Worm (Caenorhabditis elegans): ENCODE results near the gene F33G12.6.

- TF ChIP-seq snpc-4 (tag; optimal IDR thresholded peaks at IDR 0.05) (peak; percentile 86), nhr-23 (tag; optimal IDR thresholded peaks at IDR 0.05) (peak; percentile 80), skn-1 (tag; optimal IDR thresholded peaks at IDR 0.05) (peak; percentile 57), ama-1 (optimal IDR thresholded peaks at IDR 0.05) (no peak), unc-62 (GFP tag; optimal IDR thresholded peaks at IDR 0.05) (no peak), ceh-16 (tag; optimal IDR thresholded peaks at IDR 0.05) (no peak), ceh-82 (tag; optimal IDR thresholded peaks at IDR 0.05) (no peak)
Observed at ce11 chrII:5061794-5062368, 12.2 kb downstream of the F33G12.6 start, which contains the start of gene smc-5.

Data from whole organism, L3 larva.